Worm (Caenorhabditis elegans): ENCODE measurements around the gene ZK1058.9.

The ZK1058.9 gene

DNA sequence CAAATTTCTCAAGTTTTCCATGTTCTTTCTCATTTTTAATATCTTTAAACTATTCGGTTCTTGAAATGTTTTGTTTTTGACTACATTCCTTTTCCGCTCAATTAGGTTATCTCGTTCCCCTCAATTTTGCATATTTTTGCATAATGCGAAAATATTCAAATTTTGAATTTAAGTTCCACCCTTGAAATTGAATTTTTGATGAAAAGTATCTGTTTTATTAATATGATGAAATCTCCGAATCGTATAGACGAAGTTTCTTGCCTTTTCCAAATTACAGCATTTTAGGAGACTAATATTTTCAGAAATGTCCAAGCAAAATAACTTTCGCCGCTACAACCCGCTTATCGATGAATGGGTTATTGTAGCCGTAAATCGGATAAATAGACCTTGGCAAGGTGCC, 7.4 kb downstream of the ZK1058.9 start, which contains the start of gene ZK1058.3:
ZK1058.3 (plus strand) TSS at position 301 of the 400 bp plus-strand sequence.
- no peak for TF ChIP-seq ceh-82 (tag; optimal IDR thresholded peaks at IDR 0.05)

DNA sequence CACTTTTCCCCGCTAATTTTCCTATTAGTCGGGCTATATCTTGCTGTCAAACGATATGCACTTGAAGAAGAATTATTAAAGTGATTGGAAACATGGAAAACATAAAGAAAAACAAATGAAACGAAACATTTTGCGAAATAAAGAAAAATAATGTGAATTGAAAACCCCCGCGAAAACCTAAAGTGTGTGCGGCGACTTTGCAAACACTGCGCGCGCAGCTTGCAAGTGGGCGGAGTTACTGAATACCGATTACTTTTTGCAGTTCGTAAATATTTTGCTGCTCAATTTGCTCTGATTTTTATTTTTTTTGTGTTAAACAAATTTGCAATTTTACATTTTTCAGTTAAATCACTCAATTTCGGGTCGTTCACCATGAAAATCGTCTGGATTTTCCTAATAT, 9.4 kb downstream of the ZK1058.9 start, which contains the start of gene ccdc-47:
ccdc-47 (plus strand) TSS at position 344 of the 400 bp plus-strand sequence.
- TF ChIP-seq jun-1 (tag; optimal IDR thresholded peaks at IDR 0.05) (no peak), nhr-23 (tag; optimal IDR thresholded peaks at IDR 0.05) (peak; percentile 28), ztf-11 (tag; optimal IDR thresholded peaks at IDR 0.05) (no peak), zag-1 (tag; optimal IDR thresholded peaks at IDR 0.05) (no peak), lin-15B (tag; optimal IDR thresholded peaks at IDR 0.05) (peak; percentile 30), egl-27 (tag; optimal IDR thresholded peaks at IDR 0.05) (no peak), aly-2 (tag; optimal IDR thresholded peaks at IDR 0.05) (no peak), nhr-28 (tag; optimal IDR thresholded peaks at IDR 0.05) (no peak), nhr-237 (tag; optimal IDR thresholded peaks at IDR 0.05) (no peak), ceh-82 (tag; optimal IDR thresholded peaks at IDR 0.05) (no peak), mml-1 (tag; optimal IDR thresholded peaks at IDR 0.05) (no peak), daf-12 (tag; optimal IDR thresholded peaks at IDR 0.05) (no peak), ztf-4 (tag; optimal IDR thresholded peaks at IDR 0.05) (no peak), fkh-2 (tag; optimal IDR thresholded peaks at IDR 0.05) (no peak), elt-3 (tag; optimal IDR thresholded peaks at IDR 0.05) (no peak), nhr-76 (tag; optimal IDR thresholded peaks at IDR 0.05) (no peak), nhr-25 (tag; optimal IDR thresholded peaks at IDR 0.05) (peak; percentile 22), fkh-10 (GFP tag; optimal IDR thresholded peaks at IDR 0.05) (no peak), unc-62 (GFP tag; optimal IDR thresholded peaks at IDR 0.05) (no peak), elt-2 (tag; optimal IDR thresholded peaks at IDR 0.05) (peak; percentile 37), nhr-11 (tag; optimal IDR thresholded peaks at IDR 0.05) (no peak), egl-5 (tag; optimal IDR thresholded peaks at IDR 0.05) (no peak), mdl-1 (tag; optimal IDR thresholded peaks at IDR 0.05) (no peak), nhr-77 (tag; optimal IDR thresholded peaks at IDR 0.05) (no peak), nfya-1 (tag; optimal IDR thresholded peaks at IDR 0.05; ENCODE audit: insufficient read depth) (peak; percentile 74), fos-1 (tag; optimal IDR thresholded peaks at IDR 0.05) (no peak), sea-2 (GFP tag; optimal IDR thresholded peaks at IDR 0.05) (no peak), unc-39 (tag; optimal IDR thresholded peaks at IDR 0.05) (no peak), elt-1 (tag; optimal IDR thresholded peaks at IDR 0.05) (no peak), ceh-16 (tag; optimal IDR thresholded peaks at IDR 0.05) (no peak), nhr-43 (tag; optimal IDR thresholded peaks at IDR 0.05; ENCODE audit: poor library complexity, severe bottlenecking) (peak; percentile 50), hmg-11 (tag; optimal IDR thresholded peaks at IDR 0.05) (peak; percentile 83), eor-1 (tag; optimal IDR thresholded peaks at IDR 0.05) (no peak), nhr-67 (tag; optimal IDR thresholded peaks at IDR 0.05) (no peak), lin-39 (tag; optimal IDR thresholded peaks at IDR 0.05) (peak; percentile 61), pha-4 (tag; optimal IDR thresholded peaks at IDR 0.05) (peak; percentile 86), snpc-4 (tag; optimal IDR thresholded peaks at IDR 0.05) (peak; percentile 64), tbx-2 (tag; optimal IDR thresholded peaks at IDR 0.05) (no peak), ceh-28 (tag; optimal IDR thresholded peaks at IDR 0.05) (no peak), lsy-12 (tag; optimal IDR thresholded peaks at IDR 0.05) (no peak), ceh-9 (tag; optimal IDR thresholded peaks at IDR 0.05) (no peak), R02D3.7 (tag; optimal IDR thresholded peaks at IDR 0.05) (peak; percentile 13), nhr-12 (tag; optimal IDR thresholded peaks at IDR 0.05) (no peak), ama-1 (optimal IDR thresholded peaks at IDR 0.05) (no peak), skn-1 (tag; optimal IDR thresholded peaks at IDR 0.05) (peak; percentile 26), ZK546.5 (tag; optimal IDR thresholded peaks at IDR 0.05) (no peak), pqm-1 (tag; optimal IDR thresholded peaks at IDR 0.05) (no peak)
